Fruit fly (Drosophila melanogaster) whole organism, embryonic: ENCODE measurements around the gene pr.

Experiments used
- Abd-B ChIP-seq: fragments of 200-800 bp; sonication (Bioruptor generic); optimal IDR thresholded peaks from 2 replicates; lab custom pipeline; 2018; ENCODE audit warnings: missing biosample characterization, mild to moderate bottlenecking, missing genetic modification characterization, moderate library complexity
- B-H1 ChIP-seq: fragments of 200-800 bp; sonication (Bioruptor generic); IDR thresholded peaks from 3 replicates; pipeline ENCODE4 v1.3.6; 2022; ENCODE audit warnings: missing biosample characterization, missing genetic modification characterization
- Bdp1 ChIP-seq: fragments of 200-800 bp; sonication (Bioruptor generic); optimal IDR thresholded peaks from 3 replicates; lab custom pipeline; 2016; ENCODE audit warnings: missing biosample characterization, missing genetic modification characterization
- CG1024 ChIP-seq: fragments of 200-800 bp; sonication (Bioruptor generic); IDR thresholded peaks from 2 replicates; pipeline ENCODE4 v1.3.6; 2022; ENCODE audit warnings: missing biosample characterization, missing genetic modification characterization
- CG11504 ChIP-seq: fragments of 200-800 bp; sonication (Bioruptor generic); optimal IDR thresholded peaks from 3 replicates; lab custom pipeline; 2019; ENCODE audit warnings: missing biosample characterization, mild to moderate bottlenecking, missing genetic modification characterization, moderate library complexity
- CG12155 ChIP-seq: fragments of 200-800 bp; sonication (Bioruptor generic); optimal IDR thresholded peaks from 3 replicates; lab custom pipeline; 2016; ENCODE audit warnings: missing biosample characterization, missing genetic modification characterization
- CG17359 ChIP-seq: fragments of 200-800 bp; sonication (Bioruptor generic); optimal IDR thresholded peaks from 3 replicates; lab custom pipeline; 2018; ENCODE audit warnings: missing biosample characterization, mild to moderate bottlenecking, missing genetic modification characterization, moderate library complexity
- CG17568 ChIP-seq: fragments of 200-800 bp; sonication (Bioruptor generic); optimal IDR thresholded peaks from 2 replicates; lab custom pipeline; 2018; ENCODE audit warnings: missing biosample characterization, mild to moderate bottlenecking, missing genetic modification characterization, moderate library complexity
- CG17802 ChIP-seq: fragments of 200-800 bp; sonication (Bioruptor generic); optimal IDR thresholded peaks from 2 replicates; lab custom pipeline; 2018; ENCODE audit warnings: missing biosample characterization, mild to moderate bottlenecking, missing genetic modification characterization, moderate library complexity
- CG4360 ChIP-seq: fragments of 200-800 bp; sonication (Bioruptor generic); IDR thresholded peaks from 2 replicates; pipeline ENCODE4 v1.3.6; 2022; ENCODE audit warnings: missing biosample characterization, missing genetic modification characterization
- CG4424 ChIP-seq: fragments of 200-800 bp; sonication (Bioruptor generic); optimal IDR thresholded peaks from 3 replicates; lab custom pipeline; 2016; ENCODE audit warnings: missing biosample characterization, missing genetic modification characterization
- CG5180 ChIP-seq: fragments of 200-800 bp; sonication (Bioruptor generic); optimal IDR thresholded peaks from 3 replicates; lab custom pipeline; 2017; ENCODE audit warnings: missing biosample characterization, missing genetic modification characterization, mild to moderate bottlenecking, moderate library complexity, missing genetic modification reagents
- CG6175 ChIP-seq: fragments of 200-800 bp; sonication (Bioruptor generic); IDR thresholded peaks from 3 replicates; pipeline ENCODE4 v1.3.6; 2022; ENCODE audit warnings: missing biosample characterization, missing genetic modification characterization
- CG6683 ChIP-seq: fragments of 200-800 bp; sonication (Bioruptor generic); optimal IDR thresholded peaks from 2 replicates; lab custom pipeline; 2017; ENCODE audit warnings: missing biosample characterization, mild to moderate bottlenecking, missing genetic modification characterization, missing genetic modification reagents
- CG7556 ChIP-seq: fragments of 200-800 bp; sonication (Bioruptor generic); optimal IDR thresholded peaks from 2 replicates; lab custom pipeline; 2017; ENCODE audit warnings: missing biosample characterization, mild to moderate bottlenecking, missing genetic modification characterization
- CG7987 ChIP-seq: fragments of 200-800 bp; sonication (Bioruptor generic); optimal IDR thresholded peaks from 2 replicates; lab custom pipeline; 2018; ENCODE audit warnings: missing biosample characterization, mild to moderate bottlenecking, missing genetic modification characterization, moderate library complexity
- CG9215 ChIP-seq: fragments of 200-800 bp; sonication (Bioruptor generic); IDR thresholded peaks from 2 replicates; pipeline ENCODE4 v1.3.6; 2022; ENCODE audit warnings: missing biosample characterization, missing genetic modification characterization
- Dip3 ChIP-seq: fragments of 200-800 bp; sonication (Bioruptor generic); optimal IDR thresholded peaks from 3 replicates; lab custom pipeline; 2016; ENCODE audit warnings: missing biosample characterization, missing genetic modification characterization
- H2.0 ChIP-seq: fragments of 200-800 bp; sonication (Bioruptor generic); IDR thresholded peaks from 2 replicates; pipeline ENCODE4 v1.3.6; 2022; ENCODE audit warnings: missing biosample characterization, missing genetic modification characterization
- HmgD ChIP-seq: fragments of 200-800 bp; sonication (Bioruptor generic); optimal IDR thresholded peaks from 3 replicates; lab custom pipeline; 2016; ENCODE audit warnings: missing biosample characterization, missing genetic modification characterization
- HmgZ ChIP-seq: fragments of 200-800 bp; sonication (Bioruptor generic); optimal IDR thresholded peaks from 2 replicates; lab custom pipeline; 2018; ENCODE audit warnings: missing biosample characterization, mild to moderate bottlenecking, missing genetic modification characterization
- Lhr ChIP-seq: fragments of 200-800 bp; sonication (Bioruptor generic); optimal IDR thresholded peaks from 3 replicates; lab custom pipeline; 2017; ENCODE audit warnings: mild to moderate bottlenecking, missing biosample characterization, missing genetic modification reagents, missing genetic modification characterization
- Mes4 ChIP-seq: fragments of 200-800 bp; sonication (Bioruptor generic); optimal IDR thresholded peaks from 2 replicates; lab custom pipeline; 2016; ENCODE audit warnings: missing biosample characterization, missing genetic modification characterization
- Pdp1 ChIP-seq, 2 experiments: fragments of 200-800 bp; sonication (Bioruptor generic); optimal IDR thresholded peaks; 3 replicates each; lab custom pipeline; 2016; ENCODE audit warnings: missing biosample characterization in 2 of 2, missing genetic modification characterization in 2 of 2, mild to moderate bottlenecking in 1 of 2, moderate library complexity in 1 of 2
- Sry-δ ChIP-seq: fragments of 200-800 bp; sonication (Bioruptor generic); optimal IDR thresholded peaks from 2 replicates; lab custom pipeline; 2016; ENCODE audit warnings: missing biosample characterization, missing genetic modification characterization
- Stat92E ChIP-seq, 3 experiments: fragments of >200 bp in 2 of 3; fragments of 200-800 bp in 1 of 3; sonication (Bioruptor generic) in 1 of 3; optimal IDR thresholded peaks; 2 replicates each; lab custom pipeline; 2017 to 2019; ENCODE audit warnings: missing biosample characterization in 3 of 3, missing genetic modification characterization in 3 of 3, mild to moderate bottlenecking in 1 of 3, moderate library complexity in 1 of 3
- Taf1 ChIP-seq: fragments of 200-800 bp; sonication (Bioruptor generic); IDR thresholded peaks from 2 replicates; pipeline ENCODE4 v1.3.6; 2022; ENCODE audit warnings: missing biosample characterization, missing genetic modification characterization
- az2 ChIP-seq: fragments of 200-800 bp; sonication (Bioruptor generic); optimal IDR thresholded peaks from 3 replicates; lab custom pipeline; 2016; ENCODE audit warnings: missing biosample characterization, missing genetic modification characterization
- cato ChIP-seq: fragments of 200-800 bp; sonication (Bioruptor generic); optimal IDR thresholded peaks from 2 replicates; lab custom pipeline; 2016; ENCODE audit warnings: missing biosample characterization, missing genetic modification characterization, borderline replicate concordance
- chm ChIP-seq: fragments of 200-800 bp; sonication (Bioruptor generic); IDR thresholded peaks from 2 replicates; pipeline ENCODE4 v1.3.6; 2022; ENCODE audit warnings: missing biosample characterization, missing genetic modification characterization
- chn ChIP-seq: fragments of 200-800 bp; sonication (Bioruptor generic); optimal IDR thresholded peaks from 2 replicates; lab custom pipeline; 2016; ENCODE audit warnings: missing biosample characterization, missing genetic modification characterization
- croc ChIP-seq: fragments of 200-800 bp; sonication (Bioruptor generic); conservative IDR thresholded peaks from 3 replicates; pipeline ENCODE4 v1.3.6; 2022; ENCODE audit warnings: missing biosample characterization, missing genetic modification characterization
- dpn ChIP-seq, 2 experiments: fragments of 200-800 bp; sonication (Bioruptor generic); optimal IDR thresholded peaks; 3 replicates each; lab custom pipeline; 2016; ENCODE audit warnings: missing biosample characterization in 2 of 2, missing genetic modification characterization in 2 of 2
- jumu ChIP-seq: fragments of 200-800 bp; sonication (Bioruptor generic); optimal IDR thresholded peaks from 3 replicates; lab custom pipeline; 2016; ENCODE audit warnings: missing biosample characterization, missing genetic modification characterization
- kah ChIP-seq: fragments of 200-800 bp; sonication (Bioruptor generic); optimal IDR thresholded peaks from 2 replicates; lab custom pipeline; 2018; ENCODE audit warnings: missing biosample characterization, mild to moderate bottlenecking, missing genetic modification characterization
- ken ChIP-seq: fragments of 200-800 bp; sonication (Bioruptor generic); IDR thresholded peaks from 3 replicates; pipeline ENCODE4 v1.3.6; 2022; ENCODE audit warnings: missing biosample characterization, missing genetic modification characterization
- lab ChIP-seq: fragments of 200-800 bp; sonication (Bioruptor generic); optimal IDR thresholded peaks from 3 replicates; lab custom pipeline; 2017; ENCODE audit warnings: missing biosample characterization, missing genetic modification characterization, mild to moderate bottlenecking, moderate library complexity, missing genetic modification reagents
- nerfin-2 ChIP-seq: fragments of 200-800 bp; sonication (Bioruptor generic); IDR thresholded peaks from 2 replicates; pipeline ENCODE4 v1.3.6; 2022; ENCODE audit warnings: missing biosample characterization, missing genetic modification characterization; ENCODE audit not compliant: partially characterized antibody
- onecut ChIP-seq: fragments of 200-800 bp; sonication (Bioruptor generic); IDR thresholded peaks from 2 replicates; pipeline ENCODE4 v1.3.6; 2022; ENCODE audit warnings: missing biosample characterization, missing genetic modification characterization
- peb ChIP-seq: fragments of 200-800 bp; sonication (Bioruptor generic); IDR thresholded peaks from 2 replicates; pipeline ENCODE4 v1.3.6; 2022; ENCODE audit warnings: missing biosample characterization, missing genetic modification characterization
- pnt ChIP-seq: fragments of 200-800 bp; sonication (Bioruptor generic); optimal IDR thresholded peaks from 3 replicates; lab custom pipeline; 2016; ENCODE audit warnings: missing biosample characterization, missing genetic modification characterization
- repo ChIP-seq: fragments of 200-800 bp; sonication (Bioruptor generic); optimal IDR thresholded peaks from 2 replicates; lab custom pipeline; 2016; ENCODE audit warnings: missing biosample characterization, missing genetic modification characterization
- sc ChIP-seq, 3 experiments: fragments of >200 bp in 2 of 3; fragments of 200-800 bp in 1 of 3; sonication (Bioruptor generic) in 1 of 3; optimal IDR thresholded peaks; 2 replicates in 2 of 3; 3 replicates in 1 of 3; lab custom pipeline; 2017; ENCODE audit warnings: mild to moderate bottlenecking in 1 of 3, missing biosample characterization in 1 of 3, missing genetic modification characterization in 1 of 3, missing genetic modification reagents in 1 of 3
- stc ChIP-seq: fragments of 200-800 bp; sonication (Bioruptor generic); IDR thresholded peaks from 2 replicates; pipeline ENCODE4 v1.3.6; 2022; ENCODE audit warnings: missing biosample characterization, missing genetic modification characterization
- trh ChIP-seq: fragments of 200-800 bp; sonication (Bioruptor generic); optimal IDR thresholded peaks from 2 replicates; lab custom pipeline; 2016; ENCODE audit warnings: missing biosample characterization, missing genetic modification characterization
- vnd ChIP-seq: fragments of 200-800 bp; sonication (Bioruptor generic); IDR thresholded peaks from 3 replicates; pipeline ENCODE4 v1.3.6; 2022; ENCODE audit warnings: missing biosample characterization, missing genetic modification characterization; ENCODE audit not compliant: partially characterized antibody
- zen ChIP-seq: fragments of 200-800 bp; sonication (Bioruptor generic); optimal IDR thresholded peaks from 3 replicates; lab custom pipeline; 2018; ENCODE audit warnings: missing biosample characterization, mild to moderate bottlenecking, missing genetic modification characterization, moderate library complexity

pr gene

dm6 chr2L:20086295-20087096 is 11.2 kb upstream of the pr start (continued):
- TF ChIP-seq CG7987 (GFP tag; lab: Kevin White, UChicago) = peak; percentile 71
- peak; percentile 81 for TF ChIP-seq CG17568 (GFP tag; lab: Kevin White, UChicago)
- TF ChIP-seq chn = peak; percentile 71
- TF ChIP-seq onecut (GFP tag; lab: Robert Waterston, UW) = peak; percentile 76
- peak; percentile 8 for TF ChIP-seq HmgD
- TF ChIP-seq CG7556 = peak; percentile 86
- TF ChIP-seq CG6683 (GFP tag; lab: Kevin White, UChicago) = peak; percentile 77
- peak; percentile 82 for TF ChIP-seq croc (GFP tag; lab: Robert Waterston, UW)
- peak; percentile 67 for TF ChIP-seq CG4360 (GFP tag; lab: Robert Waterston, UW)
- TF ChIP-seq Lhr (GFP tag; lab: Kevin White, UChicago) = peak; percentile 55
- TF ChIP-seq CG6175 (GFP tag; lab: Robert Waterston, UW) = peak; percentile 21; the same call in 2 of the 3 replicates
- peak; percentile 85; the same call in 2 of the 3 replicates for TF ChIP-seq ken (GFP tag; lab: Robert Waterston, UW)
- peak; percentile 68 to 79 for TF ChIP-seq dpn (GFP tag; optimal IDR thresholded peaks at IDR 0.05; lab: Kevin White, UChicago)
- TF ChIP-seq H2.0 (GFP tag; lab: Robert Waterston, UW) = peak; percentile 77
- peak; percentile 53 for TF ChIP-seq HmgZ
- TF ChIP-seq CG17359 (tag; lab: Kevin White, UChicago) = peak; percentile 93
- peak; percentile 42 for TF ChIP-seq Sry-δ (GFP tag; lab: Kevin White, UChicago)
- TF ChIP-seq CG4424 (GFP tag; lab: Kevin White, UChicago) = peak; percentile 77
- peak in 1 of 3 experiments; percentile 68 for TF ChIP-seq Stat92E (GFP tag; optimal IDR thresholded peaks at IDR 0.05; lab: Kevin White, UChicago)
- TF ChIP-seq Dip3 (GFP tag; lab: Kevin White, UChicago) = peak; percentile 31
- TF ChIP-seq CG17802 = peak; percentile 61
- peak; percentile 42; the same call in 1 of the 2 replicates for TF ChIP-seq Taf1 (GFP tag; lab: Robert Waterston, UW)
- peak; percentile 58 for TF ChIP-seq repo (GFP tag; lab: Kevin White, UChicago)
- TF ChIP-seq sc (optimal IDR thresholded peaks at IDR 0.05; lab: Kevin White, UChicago) = no peak
- TF ChIP-seq sc (GFP tag; optimal IDR thresholded peaks at IDR 0.05; lab: Kevin White, UChicago) = peak; percentile 81
- peak; percentile 75 for TF ChIP-seq peb (GFP tag; lab: Robert Waterston, UW)
- peak; percentile 80 for TF ChIP-seq pnt (GFP tag; lab: Kevin White, UChicago)
- peak; percentile 29; the same call in 1 of the 2 replicates for TF ChIP-seq CG9215 (GFP tag; lab: Robert Waterston, UW)
- peak; percentile 78 for TF ChIP-seq Mes4
- TF ChIP-seq vnd (GFP tag; lab: Robert Waterston, UW) = peak; percentile 48; the same call in 2 of the 3 replicates
- TF ChIP-seq jumu (GFP tag; lab: Kevin White, UChicago) = peak; percentile 76
- TF ChIP-seq CG5180 (GFP tag; lab: Kevin White, UChicago) = peak; percentile 76
- TF ChIP-seq cato = peak; percentile 62
- peak; percentile 83 for TF ChIP-seq B-H1
- TF ChIP-seq kah (GFP tag; lab: Kevin White, UChicago) = peak; percentile 95
- TF ChIP-seq trh (GFP tag; lab: Kevin White, UChicago) = peak; percentile 63
- peak; percentile 84 for TF ChIP-seq az2 (GFP tag; lab: Kevin White, UChicago)
- TF ChIP-seq CG11504 (tag; lab: Kevin White, UChicago) = peak; percentile 86
- peak; percentile 71 for TF ChIP-seq zen
- TF ChIP-seq Bdp1 = peak; percentile 72
- TF ChIP-seq CG1024 (GFP tag; lab: Robert Waterston, UW) = peak; percentile 78
- TF ChIP-seq lab (GFP tag; lab: Kevin White, UChicago) = peak; percentile 83
- TF ChIP-seq chm = peak; percentile 83; the same call in 1 of the 2 replicates
- TF ChIP-seq Abd-B (GFP tag; lab: Kevin White, UChicago) = peak; percentile 37
- peak; percentile 68 for TF ChIP-seq CG12155
- TF ChIP-seq Pdp1 (GFP tag; optimal IDR thresholded peaks at IDR 0.05; lab: Kevin White, UChicago) = peak; percentile 85 to 93
- no peak for TF ChIP-seq nerfin-2 (GFP tag; lab: Robert Waterston, UW)
- peak; percentile 92 for TF ChIP-seq stc
